Fruit fly (Drosophila melanogaster): ENCODE data around the gene CG10435.
A peak's percentile ranks its signal among the peaks of the same experiment; 100 is the strongest.
"Not testable (repeated sequence)": the region's sequence is repeated elsewhere in the genome, so short reads cannot be mapped to it uniquely, and the experiment has no call there.

Gene CG10435

DNA sequence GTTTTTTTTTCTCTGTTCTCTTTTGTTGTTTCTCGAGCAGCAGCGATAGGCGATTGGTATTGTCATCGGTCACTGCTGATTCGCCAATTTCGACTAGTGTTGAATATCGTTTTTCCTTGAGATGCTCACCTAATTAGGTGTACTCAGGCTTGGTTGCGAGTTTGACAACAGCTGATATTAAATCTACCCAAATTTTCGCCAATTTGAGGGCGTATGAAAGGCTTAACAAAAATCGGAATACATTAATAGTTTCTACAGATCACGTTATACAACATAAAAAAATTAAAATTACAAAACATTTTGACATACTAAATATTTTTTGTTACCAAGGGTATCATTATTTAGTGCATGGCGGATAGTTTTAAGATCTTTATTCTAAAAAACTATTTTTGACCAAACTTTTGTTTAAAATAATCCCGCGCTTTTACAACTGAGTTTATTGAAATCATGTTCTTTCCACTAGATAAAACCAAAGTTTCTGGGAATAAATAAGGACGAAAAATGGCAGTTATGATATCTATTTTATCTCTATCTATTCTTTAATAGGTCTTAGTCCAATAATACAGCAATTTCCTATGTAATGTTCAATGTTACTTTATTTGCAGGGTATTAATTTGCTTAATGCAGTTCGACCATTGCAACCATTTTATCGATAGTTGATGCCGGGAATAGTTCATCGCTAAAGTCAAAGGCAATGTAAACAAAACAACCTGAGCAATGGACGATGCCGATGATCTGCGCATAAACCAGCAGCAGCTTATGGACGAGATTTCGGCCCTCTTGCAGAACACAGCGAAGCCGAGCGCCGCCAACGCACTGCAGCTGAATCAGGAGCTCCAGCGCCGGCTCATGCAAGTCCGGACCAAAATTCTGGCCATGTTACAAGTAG, at the start of gene CG10435, which contains the start of gene Pbp95:
CG10435 (minus strand) TSS at position 81 of the 889 bp plus-strand sequence.
Pbp95 (plus strand) TSS at position 671 of the 889 bp plus-strand sequence.
- TF ChIP-seq fd96Ca (GFP tag; IDR thresholded peaks at IDR 0.05), result peak; percentile 69; the same call in 2 of the 3 replicates
- no peak for TF ChIP-seq CG32121 (GFP tag; IDR thresholded peaks at IDR 0.05)
- TF ChIP-seq CG4496 (GFP tag; IDR thresholded peaks at IDR 0.05), result peak; percentile 66
- peak; percentile 4 for TF ChIP-seq CG17806 (tag; optimal IDR thresholded peaks at IDR 0.05)
- TF ChIP-seq rn (GFP tag; IDR thresholded peaks at IDR 0.05), result 0 out of 2 replicates have a peak, but pooled peaks have one; percentile 11
- no peak for TF ChIP-seq CG13204 (GFP tag; optimal IDR thresholded peaks at IDR 0.05)
- peak; percentile 50 for TF ChIP-seq Ets98B (GFP tag; IDR thresholded peaks at IDR 0.05)

- TF ChIP-seq fd96Ca (GFP tag; IDR thresholded peaks at IDR 0.05), result no peak
- no peak for TF ChIP-seq CG15710 (tag; optimal IDR thresholded peaks at IDR 0.05)
- TF ChIP-seq Ets98B (GFP tag; IDR thresholded peaks at IDR 0.05), result no peak
- no peak for TF ChIP-seq CG12605 (GFP tag; IDR thresholded peaks at IDR 0.05)
- TF ChIP-seq CG13204 (GFP tag; optimal IDR thresholded peaks at IDR 0.05), result no peak
- TF ChIP-seq rn (GFP tag; IDR thresholded peaks at IDR 0.05), result no peak
- TF ChIP-seq CG4496 (GFP tag; IDR thresholded peaks at IDR 0.05), result no peak
- TF ChIP-seq Pif1B (GFP tag; optimal IDR thresholded peaks at IDR 0.05), result no peak
- no peak for TF ChIP-seq CG8301 (tag; optimal IDR thresholded peaks at IDR 0.05)
- TF ChIP-seq CG14655 (GFP tag; optimal IDR thresholded peaks at IDR 0.05), result no peak
- TF ChIP-seq CG9948 (tag; optimal IDR thresholded peaks at IDR 0.05), result no peak
- TF ChIP-seq Snoo (tag; optimal IDR thresholded peaks at IDR 0.05), result no peak
- TF ChIP-seq CG32121 (GFP tag; IDR thresholded peaks at IDR 0.05), result no peak
- no peak for TF ChIP-seq D1 (tag; optimal IDR thresholded peaks at IDR 0.05)
- TF ChIP-seq EcR (GFP tag; optimal IDR thresholded peaks at IDR 0.05), result no peak
- no peak for TF ChIP-seq CG17806 (tag; optimal IDR thresholded peaks at IDR 0.05)
Observed at dm6 chr3R:8058984-8059383, 46.0 kb upstream of the CG10435 start, which contains the start of gene mAChR-B. Gene mAChR-B, plus strand, starts transcription at chr3R:8059284.

- not testable (repeated sequence) for TF ChIP-seq CG14655 (GFP tag; optimal IDR thresholded peaks at IDR 0.05); Pif1B (GFP tag; optimal IDR thresholded peaks at IDR 0.05); CG4496 (GFP tag; IDR thresholded peaks at IDR 0.05)
Observed at dm6 chr3R:8049373-8049772, 36.4 kb upstream of the CG10435 start, which contains the start of gene CG43061. Gene CG43061, plus strand, starts transcription at chr3R:8049673.

DNA sequence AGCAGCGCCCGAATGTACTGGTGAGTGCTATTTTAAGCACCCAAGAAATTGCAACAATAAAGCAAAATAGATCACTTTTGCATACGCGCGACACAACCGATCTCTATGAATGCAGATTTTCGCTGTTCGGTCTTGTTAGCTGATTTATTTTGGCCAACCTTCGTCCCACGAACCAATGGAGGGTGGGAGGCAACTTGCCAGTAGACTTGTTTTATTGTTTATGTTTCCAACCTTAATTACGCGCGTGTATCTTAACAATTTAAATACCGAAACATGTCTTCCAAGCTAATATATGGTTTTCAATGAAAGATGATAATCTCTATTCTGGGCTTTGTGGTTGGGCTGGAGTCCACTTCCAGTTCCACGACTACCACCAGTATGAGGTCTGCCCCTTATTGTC, 35.9 kb upstream of the CG10435 start, which contains the start of gene CG43618:
CG43618 (plus strand) TSS at position 301 of the 400 bp plus-strand sequence.
- TF ChIP-seq gl (tag; optimal IDR thresholded peaks at IDR 0.05); CG8159 (tag; optimal IDR thresholded peaks at IDR 0.05); CG12605 (GFP tag; IDR thresholded peaks at IDR 0.05): not testable (repeated sequence)

DNA sequence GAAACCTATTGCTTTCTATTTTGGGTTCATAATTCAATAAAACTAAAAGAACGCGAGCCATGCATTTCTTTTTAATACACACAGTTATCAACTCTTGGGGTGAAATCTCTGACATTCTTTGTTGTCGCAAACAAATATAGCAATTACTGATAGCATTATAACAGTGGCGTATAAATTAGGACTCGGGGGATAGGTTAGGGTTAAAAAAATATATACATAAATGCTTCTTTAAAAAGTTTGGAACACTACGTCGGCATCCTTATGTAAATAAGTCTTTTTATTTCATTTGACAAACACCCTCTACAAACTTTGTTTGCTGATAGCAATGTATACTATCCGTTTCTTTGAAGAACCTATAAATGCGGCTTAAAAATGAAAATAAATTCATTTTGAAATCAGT, 27.8 kb upstream of the CG10435 start, which contains the start of gene CG43060:
CG43060 (plus strand) TSS at position 382 of the 400 bp plus-strand sequence.
- TF ChIP-seq CG4496 (GFP tag; IDR thresholded peaks at IDR 0.05) (peak; percentile 50; the same call in 2 of the 3 replicates), Ets98B (GFP tag; IDR thresholded peaks at IDR 0.05) (peak; percentile 24; the same call in 1 of the 2 replicates), CG9948 (tag; optimal IDR thresholded peaks at IDR 0.05) (no peak), CG8159 (tag; optimal IDR thresholded peaks at IDR 0.05) (peak; percentile 31), CG10348 (GFP tag; IDR thresholded peaks at IDR 0.05) (no peak), Pif1A (GFP tag; optimal IDR thresholded peaks at IDR 0.05) (no peak), gl (tag; optimal IDR thresholded peaks at IDR 0.05) (no peak), CG13204 (GFP tag; optimal IDR thresholded peaks at IDR 0.05) (no peak), CG8301 (tag; optimal IDR thresholded peaks at IDR 0.05) (peak; percentile 22), rn (GFP tag; IDR thresholded peaks at IDR 0.05) (no peak), CG14655 (GFP tag; optimal IDR thresholded peaks at IDR 0.05) (peak; percentile 38), CG17806 (tag; optimal IDR thresholded peaks at IDR 0.05) (peak; percentile 29)

- TF ChIP-seq Pif1B (GFP tag; optimal IDR thresholded peaks at IDR 0.05), result no peak
- no peak for TF ChIP-seq CG15710 (tag; optimal IDR thresholded peaks at IDR 0.05)
- no peak for TF ChIP-seq Snoo (tag; optimal IDR thresholded peaks at IDR 0.05)
- no peak for TF ChIP-seq fd96Ca (GFP tag; IDR thresholded peaks at IDR 0.05)
- no peak for TF ChIP-seq CG14655 (GFP tag; optimal IDR thresholded peaks at IDR 0.05)
- TF ChIP-seq CG17806 (tag; optimal IDR thresholded peaks at IDR 0.05), result no peak
- TF ChIP-seq CG4496 (GFP tag; IDR thresholded peaks at IDR 0.05), result 0 out of 3 replicates have a peak, but pooled peaks have one; percentile 12
- no peak for TF ChIP-seq CG32121 (GFP tag; IDR thresholded peaks at IDR 0.05)
- TF ChIP-seq EcR (GFP tag; optimal IDR thresholded peaks at IDR 0.05), result no peak
- peak; percentile 30 for TF ChIP-seq Ets98B (GFP tag; IDR thresholded peaks at IDR 0.05)
- TF ChIP-seq Pif1A (GFP tag; optimal IDR thresholded peaks at IDR 0.05), result no peak
- no peak for TF ChIP-seq gl (tag; optimal IDR thresholded peaks at IDR 0.05)
- TF ChIP-seq rn (GFP tag; IDR thresholded peaks at IDR 0.05), result no peak
Observed at dm6 chr3R:8038927-8039326, 25.9 kb upstream of the CG10435 start.
